Fruit fly (Drosophila melanogaster) whole organism, embryonic: ENCODE data around the gene r-l.

Source experiments
- ATbp ChIP-seq: fragments of 200-800 bp; sonication (Bioruptor generic); optimal IDR thresholded peaks from 2 replicates; lab custom pipeline; 2017; ENCODE audit warnings: missing biosample characterization, mild to moderate bottlenecking, missing genetic modification characterization, missing genetic modification reagents
- CG1024 ChIP-seq: fragments of 200-800 bp; sonication (Bioruptor generic); IDR thresholded peaks from 2 replicates; pipeline ENCODE4 v1.3.6; 2022; ENCODE audit warnings: missing biosample characterization, missing genetic modification characterization
- CG10267 ChIP-seq: fragments of 200-800 bp; sonication (Bioruptor generic); optimal IDR thresholded peaks from 2 replicates; lab custom pipeline; 2018; ENCODE audit warnings: missing biosample characterization, mild to moderate bottlenecking, missing genetic modification characterization, moderate library complexity
- CG10959 ChIP-seq: fragments of 200-800 bp; sonication (Bioruptor generic); IDR thresholded peaks from 2 replicates; pipeline ENCODE4 v1.3.6; 2022; ENCODE audit warnings: missing biosample characterization, missing genetic modification characterization
- CG11696 ChIP-seq: fragments of 200-800 bp; sonication (Bioruptor generic); IDR thresholded peaks from 2 replicates; pipeline ENCODE4 v1.3.6; 2022; ENCODE audit warnings: missing biosample characterization, missing genetic modification characterization
- CG12219 ChIP-seq: fragments of 200-800 bp; sonication (Bioruptor generic); optimal IDR thresholded peaks from 3 replicates; lab custom pipeline; 2018; ENCODE audit warnings: missing biosample characterization, mild to moderate bottlenecking, missing genetic modification characterization
- CG14667 ChIP-seq: fragments of 200-800 bp; sonication (Bioruptor generic); IDR thresholded peaks from 2 replicates; pipeline ENCODE4 v1.3.6; 2022; ENCODE audit warnings: missing biosample characterization, missing genetic modification characterization
- CG15696 ChIP-seq: fragments of 200-800 bp; sonication (Bioruptor generic); optimal IDR thresholded peaks from 2 replicates; lab custom pipeline; 2019; ENCODE audit warnings: missing biosample characterization, mild to moderate bottlenecking, missing genetic modification characterization, moderate library complexity
- CG16863 ChIP-seq: fragments of 200-800 bp; sonication (Bioruptor generic); optimal IDR thresholded peaks from 3 replicates; lab custom pipeline; 2016; ENCODE audit warnings: missing biosample characterization, missing genetic modification characterization
- CG17328 ChIP-seq: fragments of 200-800 bp; sonication (Bioruptor generic); IDR thresholded peaks from 2 replicates; pipeline ENCODE4 v1.3.6; 2022; ENCODE audit warnings: missing biosample characterization, missing genetic modification characterization
- CG17385 ChIP-seq: fragments of 200-800 bp; sonication (Bioruptor generic); optimal IDR thresholded peaks from 3 replicates; lab custom pipeline; 2018; ENCODE audit warnings: missing biosample characterization, mild to moderate bottlenecking, missing genetic modification characterization
- CG17568 ChIP-seq: fragments of 200-800 bp; sonication (Bioruptor generic); optimal IDR thresholded peaks from 2 replicates; lab custom pipeline; 2018; ENCODE audit warnings: missing biosample characterization, mild to moderate bottlenecking, missing genetic modification characterization, moderate library complexity
- CG18262 ChIP-seq: fragments of 200-800 bp; optimal IDR thresholded peaks from 3 replicates; lab custom pipeline; 2019; ENCODE audit warnings: missing biosample characterization, mild to moderate bottlenecking, missing genetic modification characterization, moderate library complexity
- CG30020 ChIP-seq: fragments of 200-800 bp; optimal IDR thresholded peaks from 2 replicates; lab custom pipeline; 2019; ENCODE audit warnings: missing biosample characterization, mild to moderate bottlenecking, missing genetic modification characterization, moderate library complexity
- CG34376 ChIP-seq: fragments of 200-800 bp; sonication (Bioruptor generic); optimal IDR thresholded peaks from 2 replicates; lab custom pipeline; 2018; ENCODE audit warnings: missing biosample characterization, mild to moderate bottlenecking, missing genetic modification characterization
- CG3847 ChIP-seq: fragments of 200-800 bp; sonication (Bioruptor generic); IDR thresholded peaks from 2 replicates; pipeline ENCODE4 v1.3.6; 2022; ENCODE audit warnings: missing biosample characterization, missing genetic modification characterization
- CG4360 ChIP-seq: fragments of 200-800 bp; sonication (Bioruptor generic); IDR thresholded peaks from 2 replicates; pipeline ENCODE4 v1.3.6; 2022; ENCODE audit warnings: missing biosample characterization, missing genetic modification characterization
- CG4617 ChIP-seq: fragments of 200-800 bp; sonication (Bioruptor generic); optimal IDR thresholded peaks from 3 replicates; lab custom pipeline; 2016; ENCODE audit warnings: missing biosample characterization, missing genetic modification characterization, borderline replicate concordance
- CG4820 ChIP-seq: fragments of 200-800 bp; sonication (Bioruptor generic); optimal IDR thresholded peaks from 3 replicates; lab custom pipeline; 2016; ENCODE audit warnings: missing biosample characterization, missing genetic modification characterization
- CG6175 ChIP-seq: fragments of 200-800 bp; sonication (Bioruptor generic); IDR thresholded peaks from 3 replicates; pipeline ENCODE4 v1.3.6; 2022; ENCODE audit warnings: missing biosample characterization, missing genetic modification characterization
- CG6854 ChIP-seq: fragments of 200-800 bp; sonication (Bioruptor generic); optimal IDR thresholded peaks from 3 replicates; lab custom pipeline; 2017; ENCODE audit warnings: missing biosample characterization, mild to moderate bottlenecking, missing genetic modification characterization
- CG8478 ChIP-seq: fragments of >200 bp; optimal IDR thresholded peaks from 2 replicates; lab custom pipeline; 2018
- CG9727 ChIP-seq: fragments of 200-800 bp; sonication (Bioruptor generic); optimal IDR thresholded peaks from 3 replicates; lab custom pipeline; 2017; ENCODE audit warnings: missing biosample characterization, mild to moderate bottlenecking, missing genetic modification characterization
- Chrac-16 ChIP-seq: fragments of 200-800 bp; sonication (Bioruptor generic); optimal IDR thresholded peaks from 3 replicates; lab custom pipeline; 2016; ENCODE audit warnings: missing biosample characterization, missing genetic modification characterization
- Doc3 ChIP-seq: fragments of 200-800 bp; sonication (Bioruptor generic); IDR thresholded peaks from 3 replicates; pipeline ENCODE4 v1.3.6; 2022; ENCODE audit warnings: missing biosample characterization, missing genetic modification characterization; ENCODE audit not compliant: partially characterized antibody
- Dp ChIP-seq: fragments of 200-800 bp; sonication (Bioruptor generic); optimal IDR thresholded peaks from 2 replicates; lab custom pipeline; 2018; ENCODE audit warnings: missing biosample characterization, mild to moderate bottlenecking, missing genetic modification characterization, moderate library complexity
- Dref ChIP-seq: fragments of 200-800 bp; sonication (Bioruptor generic); IDR thresholded peaks from 2 replicates; pipeline ENCODE4 v1.3.6; 2022; ENCODE audit warnings: missing biosample characterization, missing genetic modification characterization
- Ets97D ChIP-seq: fragments of 200-800 bp; sonication (Bioruptor generic); optimal IDR thresholded peaks from 3 replicates; lab custom pipeline; 2016; ENCODE audit warnings: missing biosample characterization, missing genetic modification characterization
- GATAe ChIP-seq: fragments of 200-800 bp; sonication (Bioruptor generic); conservative IDR thresholded peaks from 2 replicates; pipeline ENCODE4 v1.3.6; 2022; ENCODE audit warnings: missing biosample characterization, missing genetic modification characterization
- HmgZ ChIP-seq: fragments of 200-800 bp; sonication (Bioruptor generic); optimal IDR thresholded peaks from 2 replicates; lab custom pipeline; 2018; ENCODE audit warnings: missing biosample characterization, mild to moderate bottlenecking, missing genetic modification characterization
- Mad ChIP-seq: fragments of 200-800 bp; sonication (Bioruptor generic); optimal IDR thresholded peaks from 2 replicates; lab custom pipeline; 2016; ENCODE audit warnings: missing biosample characterization, missing genetic modification characterization
- NC2β ChIP-seq: fragments of 200-800 bp; sonication (Bioruptor generic); optimal IDR thresholded peaks from 2 replicates; lab custom pipeline; 2016; ENCODE audit warnings: missing biosample characterization, missing genetic modification characterization
- NK7.1 ChIP-seq: fragments of 200-800 bp; sonication (Bioruptor generic); optimal IDR thresholded peaks from 3 replicates; lab custom pipeline; 2016; ENCODE audit warnings: missing biosample characterization, missing genetic modification characterization
- Oaz ChIP-seq: fragments of 200-800 bp; sonication (Bioruptor generic); IDR thresholded peaks from 2 replicates; pipeline ENCODE4 v1.3.6; 2022; ENCODE audit warnings: missing biosample characterization, missing genetic modification characterization
- PHDP ChIP-seq: fragments of 200-800 bp; sonication (Bioruptor generic); optimal IDR thresholded peaks from 3 replicates; lab custom pipeline; 2018; ENCODE audit warnings: missing biosample characterization, mild to moderate bottlenecking, missing genetic modification characterization, moderate library complexity
- Rfx ChIP-seq: fragments of 200-800 bp; sonication (Bioruptor generic); IDR thresholded peaks from 2 replicates; pipeline ENCODE4 v1.3.6; 2022; ENCODE audit warnings: missing biosample characterization, missing genetic modification characterization
- Scr ChIP-seq: fragments of 200-800 bp; sonication (Bioruptor generic); IDR thresholded peaks from 2 replicates; pipeline ENCODE4 v1.3.6; 2022; ENCODE audit warnings: missing biosample characterization, missing genetic modification characterization; ENCODE audit not compliant: partially characterized antibody
- Sin3A ChIP-seq: fragments of >200 bp; optimal IDR thresholded peaks from 2 replicates; lab custom pipeline; 2018
- Sox100B ChIP-seq: fragments of 200-800 bp; sonication (Bioruptor generic); optimal IDR thresholded peaks from 3 replicates; lab custom pipeline; 2018; ENCODE audit warnings: missing biosample characterization, mild to moderate bottlenecking, missing genetic modification characterization
- Sry-δ ChIP-seq: fragments of 200-800 bp; sonication (Bioruptor generic); optimal IDR thresholded peaks from 2 replicates; lab custom pipeline; 2016; ENCODE audit warnings: missing biosample characterization, missing genetic modification characterization
- Xrp1 ChIP-seq: fragments of 200-800 bp; sonication (Bioruptor generic); IDR thresholded peaks from 2 replicates; pipeline ENCODE4 v1.3.6; 2022; ENCODE audit warnings: missing biosample characterization, missing genetic modification characterization
- amos ChIP-seq: fragments of 200-800 bp; sonication (Bioruptor generic); IDR thresholded peaks from 2 replicates; pipeline ENCODE4 v1.3.6; 2022; ENCODE audit warnings: missing biosample characterization, missing genetic modification characterization; ENCODE audit not compliant: partially characterized antibody
- bbx ChIP-seq: fragments of 200-800 bp; sonication (Bioruptor generic); IDR thresholded peaks from 2 replicates; pipeline ENCODE4 v1.3.6; 2022; ENCODE audit warnings: missing biosample characterization, missing genetic modification characterization; ENCODE audit not compliant: partially characterized antibody
- chinmo ChIP-seq: fragments of 200-800 bp; sonication (Bioruptor generic); IDR thresholded peaks from 4 replicates; pipeline ENCODE4 v1.3.6; 2022; ENCODE audit warnings: missing biosample characterization, missing genetic modification characterization; ENCODE audit not compliant: partially characterized antibody
- gro ChIP-seq: fragments of 200-800 bp; sonication (Bioruptor generic); optimal IDR thresholded peaks from 2 replicates; lab custom pipeline; 2016; ENCODE audit warnings: missing biosample characterization, missing genetic modification characterization
- knrl ChIP-seq: fragments of 200-800 bp; sonication (Bioruptor generic); IDR thresholded peaks from 3 replicates; pipeline ENCODE4 v1.3.6; 2022; ENCODE audit warnings: missing biosample characterization, missing genetic modification characterization; ENCODE audit not compliant: partially characterized antibody
- nerfin-1 ChIP-seq: fragments of 200-800 bp; sonication (Bioruptor generic); optimal IDR thresholded peaks from 3 replicates; lab custom pipeline; 2019; ENCODE audit warnings: missing biosample characterization, mild to moderate bottlenecking, missing genetic modification characterization, moderate library complexity
- ssp ChIP-seq: fragments of 200-800 bp; sonication (Bioruptor generic); IDR thresholded peaks from 2 replicates; pipeline ENCODE4 v1.3.6; 2022; ENCODE audit warnings: missing biosample characterization, missing genetic modification characterization
- trem ChIP-seq: fragments of 200-800 bp; optimal IDR thresholded peaks from 3 replicates; lab custom pipeline; 2019; ENCODE audit warnings: missing biosample characterization, mild to moderate bottlenecking, missing genetic modification characterization, moderate library complexity
- tup ChIP-seq: fragments of 200-800 bp; sonication (Bioruptor generic); optimal IDR thresholded peaks from 2 replicates; lab custom pipeline; 2016; ENCODE audit warnings: missing biosample characterization, mild to moderate bottlenecking, missing genetic modification characterization, moderate library complexity
- twi ChIP-seq: fragments of 200-800 bp; optimal IDR thresholded peaks from 2 replicates; lab custom pipeline; 2019; ENCODE audit warnings: missing biosample characterization, mild to moderate bottlenecking, missing genetic modification characterization, moderate library complexity
- wek ChIP-seq: fragments of 200-800 bp; sonication (Bioruptor generic); optimal IDR thresholded peaks from 3 replicates; lab custom pipeline; 2018; ENCODE audit warnings: missing biosample characterization, mild to moderate bottlenecking, missing genetic modification characterization, moderate library complexity

The r-l gene

dm6 chr3R:21116057-21116456, 42.9 kb upstream of the r-l start, which contains the start of gene ppan (continued):
- no peak for TF ChIP-seq CG9727 (GFP tag; lab: Kevin White, UChicago)
- no peak for TF ChIP-seq CG16863
- TF ChIP-seq Mad (GFP tag; lab: Kevin White, UChicago) = no peak
- TF ChIP-seq CG10267 (tag; lab: Kevin White, UChicago) = peak; percentile 31
- no peak for TF ChIP-seq CG12219 (GFP tag; lab: Kevin White, UChicago)
- peak; percentile 2 for TF ChIP-seq NC2β (GFP tag; lab: Kevin White, UChicago)
- TF ChIP-seq Scr (GFP tag; lab: Robert Waterston, UW) = peak; percentile 33
- TF ChIP-seq CG15696 (tag; lab: Kevin White, UChicago) = no peak
- no peak for TF ChIP-seq CG17385 (GFP tag; lab: Kevin White, UChicago)
- no peak for TF ChIP-seq nerfin-1 (tag; lab: Kevin White, UChicago)
- TF ChIP-seq chinmo (GFP tag; lab: Robert Waterston, UW) = no peak
- TF ChIP-seq CG4617 (GFP tag; lab: Kevin White, UChicago) = peak; percentile 16
- TF ChIP-seq ATbp (GFP tag; lab: Kevin White, UChicago) = no peak
- no peak for TF ChIP-seq Oaz
- no peak for TF ChIP-seq CG18262 (tag; lab: Kevin White, UChicago)
- TF ChIP-seq CG8478 = no peak
- TF ChIP-seq tup = no peak
- no peak for TF ChIP-seq CG14667 (GFP tag; lab: Robert Waterston, UW)
- TF ChIP-seq Rfx (GFP tag; lab: Robert Waterston, UW) = no peak
- peak; percentile 33 for TF ChIP-seq trem (tag; lab: Kevin White, UChicago)
- no peak for TF ChIP-seq CG6854 (GFP tag; lab: Kevin White, UChicago)
- TF ChIP-seq Sry-δ (GFP tag; lab: Kevin White, UChicago) = peak; percentile 20
- TF ChIP-seq Dref (GFP tag; lab: Robert Waterston, UW) = peak; percentile 44
- TF ChIP-seq PHDP (tag; lab: Kevin White, UChicago) = no peak
- TF ChIP-seq Sox100B = no peak
- peak; percentile 84 for TF ChIP-seq Dp (GFP tag; lab: Kevin White, UChicago)
- TF ChIP-seq Xrp1 (GFP tag; lab: Robert Waterston, UW) = 0 out of 2 replicates have a peak, but pooled peaks have one; percentile 13
- TF ChIP-seq CG4820 (GFP tag; lab: Kevin White, UChicago) = no peak
- TF ChIP-seq CG34376 = no peak
- peak; percentile 41; the same call in 1 of the 3 replicates for TF ChIP-seq Doc3 (GFP tag; lab: Robert Waterston, UW)
- no peak for TF ChIP-seq CG10959
- TF ChIP-seq CG17328 (GFP tag; lab: Robert Waterston, UW) = no peak
- no peak for TF ChIP-seq NK7.1 (GFP tag; lab: Kevin White, UChicago)
- peak; percentile 46 for TF ChIP-seq ssp (GFP tag; lab: Robert Waterston, UW)
- no peak for TF ChIP-seq CG4360
- TF ChIP-seq twi (tag; lab: Kevin White, UChicago) = no peak
- TF ChIP-seq gro (GFP tag; lab: Kevin White, UChicago) = no peak
- peak; percentile 36; the same call in 1 of the 2 replicates for TF ChIP-seq amos
- peak; percentile 58 for TF ChIP-seq Ets97D (GFP tag; lab: Kevin White, UChicago)
- peak; percentile 6 for TF ChIP-seq Sin3A
- no peak for TF ChIP-seq CG1024 (GFP tag; lab: Robert Waterston, UW)
- 0 out of 2 replicates have a peak, but pooled peaks have one; percentile 31 for TF ChIP-seq bbx
- TF ChIP-seq CG6175 = no peak
- TF ChIP-seq wek (GFP tag; lab: Kevin White, UChicago) = no peak
- peak; percentile 44; the same call in 1 of the 3 replicates for TF ChIP-seq knrl
- TF ChIP-seq CG3847 = peak; percentile 53; the same call in 1 of the 2 replicates
- no peak for TF ChIP-seq CG11696 (GFP tag; lab: Robert Waterston, UW)
- TF ChIP-seq CG30020 = peak; percentile 10
- no peak for TF ChIP-seq Chrac-16 (GFP tag; lab: Kevin White, UChicago)
- peak; percentile 23 for TF ChIP-seq HmgZ (tag; lab: Kevin White, UChicago)
- no peak for TF ChIP-seq CG17568 (GFP tag; lab: Kevin White, UChicago)
- TF ChIP-seq GATAe (GFP tag; lab: Robert Waterston, UW) = no peak
